Worm (Caenorhabditis elegans) whole organism, L3 larva: Measurements from ENCODE around the gene K11H12.7.

ENCODE experiments used
- aly-2 ChIP-seq: fragments of 150-350 bp; optimal IDR thresholded peaks from 2 replicates; lab custom pipeline; 2014; ENCODE audit warnings: missing biosample characterization, missing genetic modification characterization
- ama-1 ChIP-seq: fragments of 150-350 bp; optimal IDR thresholded peaks from 2 replicates; lab custom pipeline; 2018
- ceh-28 ChIP-seq: fragments of 150-350 bp; optimal IDR thresholded peaks from 2 replicates; lab custom pipeline; 2014; ENCODE audit warnings: missing biosample characterization, missing genetic modification reagents, missing genetic modification characterization
- elt-3 ChIP-seq, 3 experiments: fragments of 150-350 bp in 1 of 3; sonication (generic microtip) in 2 of 3; optimal IDR thresholded peaks; 2 replicates in 2 of 3; 4 replicates in 1 of 3; lab custom pipeline; 2014 to 2017; ENCODE audit warnings: missing biosample characterization in 3 of 3, missing genetic modification characterization in 3 of 3
- fkh-2 ChIP-seq: fragments of 150-350 bp; optimal IDR thresholded peaks from 2 replicates; lab custom pipeline; 2014; ENCODE audit warnings: missing biosample characterization, missing genetic modification reagents, missing genetic modification characterization
- mdl-1 ChIP-seq: fragments of 150-350 bp; optimal IDR thresholded peaks from 2 replicates; lab custom pipeline; 2014; ENCODE audit warnings: missing biosample characterization, missing genetic modification characterization
- nhr-12 ChIP-seq: fragments of 150-350 bp; optimal IDR thresholded peaks from 2 replicates; lab custom pipeline; 2014; ENCODE audit warnings: missing biosample characterization, missing genetic modification characterization
- unc-39 ChIP-seq: sonication (generic microtip); optimal IDR thresholded peaks from 4 replicates; lab custom pipeline; 2017; ENCODE audit warnings: missing biosample characterization, missing genetic modification characterization
- ztf-11 ChIP-seq: fragments of 150-350 bp; optimal IDR thresholded peaks from 2 replicates; lab custom pipeline; 2014; ENCODE audit warnings: missing biosample characterization, missing genetic modification characterization

DNA sequence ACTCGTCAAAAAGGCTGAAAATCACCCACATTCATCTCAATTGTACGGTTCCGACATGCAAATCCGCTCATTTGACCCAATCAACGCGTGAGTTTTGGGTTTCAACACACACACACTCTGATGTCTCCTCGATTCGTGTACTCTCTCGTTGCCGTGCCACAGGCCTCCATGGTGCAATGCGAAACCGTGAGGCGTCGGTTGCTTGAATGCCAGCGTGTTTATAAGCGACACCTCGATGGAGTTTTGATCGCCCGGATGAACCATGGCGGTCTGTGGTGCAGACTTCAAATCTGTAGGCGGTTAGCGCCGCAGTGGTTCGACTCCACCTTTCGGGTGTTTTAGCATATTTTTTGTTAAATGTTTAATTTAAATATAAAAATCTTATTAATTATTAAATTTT is 7.4 kb upstream of the K11H12.7 start:
- TF ChIP-seq fkh-2 (tag; lab: Kevin White, UChicago) (no peak), ztf-11 (tag; lab: Kevin White, UChicago) (no peak), ama-1 (peak; percentile 76), mdl-1 (tag; lab: Kevin White, UChicago) (no peak), elt-3 (tag; optimal IDR thresholded peaks at IDR 0.05; lab: Kevin White, UChicago) (no peak), ceh-28 (tag; lab: Kevin White, UChicago) (no peak), unc-39 (no peak), aly-2 (tag; lab: Kevin White, UChicago) (no peak), nhr-12 (tag; lab: Kevin White, UChicago) (no peak)
